Worm (Caenorhabditis elegans) whole organism, L4 larva: Measurements from ENCODE around the gene F01F1.14.
A peak's percentile ranks its signal among the peaks of the same experiment; 100 is the strongest.

ENCODE experiments used
- D1046.2 ChIP-seq: fragments of 200-800 bp; sonication (Bioruptor generic); IDR thresholded peaks from 2 replicates; pipeline ENCODE4 v1.3.6; 2022; ENCODE audit warnings: missing genetic modification characterization, missing compliant biosample characterization
- F37D6.2 ChIP-seq: sonication (generic microtip); optimal IDR thresholded peaks from 2 replicates; lab custom pipeline; 2016; ENCODE audit warnings: mild to moderate bottlenecking, missing genetic modification characterization, missing compliant biosample characterization
- F49E8.2 ChIP-seq: sonication (generic microtip); optimal IDR thresholded peaks from 2 replicates; lab custom pipeline; 2016; ENCODE audit warnings: missing compliant biosample characterization, mild to moderate bottlenecking, missing genetic modification characterization, borderline replicate concordance
- T26A8.4 ChIP-seq: fragments of 200-800 bp; sonication (Bioruptor generic); IDR thresholded peaks from 2 replicates; pipeline ENCODE4 v1.3.6; 2022; ENCODE audit warnings: missing genetic modification characterization, missing compliant biosample characterization
- Y105C5A.15 ChIP-seq: fragments of 200-800 bp; sonication (Bioruptor generic); IDR thresholded peaks from 2 replicates; pipeline ENCODE4 v1.3.6; 2022; ENCODE audit warnings: missing genetic modification characterization, missing compliant biosample characterization
- Y48G9A.11 ChIP-seq: fragments of 200-800 bp; sonication (Bioruptor generic); IDR thresholded peaks from 2 replicates; pipeline ENCODE4 v1.3.6; 2022; ENCODE audit warnings: missing genetic modification reagents, missing genetic modification characterization, missing compliant biosample characterization
- Y75B8A.6 ChIP-seq: fragments of 200-800 bp; sonication (Bioruptor generic); IDR thresholded peaks from 2 replicates; pipeline ENCODE4 v1.3.6; 2022; ENCODE audit warnings: missing genetic modification reagents, missing genetic modification characterization, missing compliant biosample characterization
- ZK337.2 ChIP-seq: fragments of 200-800 bp; sonication (Bioruptor generic); IDR thresholded peaks from 2 replicates; pipeline ENCODE4 v1.3.6; 2022; ENCODE audit warnings: missing genetic modification reagents, missing genetic modification characterization, missing compliant biosample characterization
- ZK546.5 ChIP-seq, 2 experiments: sonication (generic microtip); optimal IDR thresholded peaks; 2 replicates each; lab custom pipeline; 2017; ENCODE audit warnings: missing biosample characterization in 2 of 2, missing genetic modification characterization in 2 of 2
- aha-1 ChIP-seq: fragments of 150-350 bp; peaks from one replicate; lab custom pipeline; 2014; ENCODE audit warnings: missing biosample characterization, missing genetic modification characterization
- ama-1 ChIP-seq: fragments of 150-350 bp; optimal IDR thresholded peaks from 2 replicates; lab custom pipeline; 2014; ENCODE audit warnings: inconsistent platforms, mixed read lengths
- arid-1 ChIP-seq: fragments of 200-800 bp; sonication (Bioruptor generic); conservative IDR thresholded peaks from 2 replicates; pipeline ENCODE4 v1.3.6; 2022; ENCODE audit warnings: missing genetic modification reagents, missing genetic modification characterization, missing compliant biosample characterization
- ceh-28 ChIP-seq: fragments of 150-350 bp; optimal IDR thresholded peaks from 2 replicates; lab custom pipeline; 2014; ENCODE audit warnings: missing biosample characterization, missing genetic modification reagents, missing genetic modification characterization
- ces-1 ChIP-seq: fragments of 150-350 bp; sonication (generic microtip); optimal IDR thresholded peaks from 4 replicates; lab custom pipeline; 2014; ENCODE audit warnings: missing biosample characterization, missing genetic modification reagents, missing genetic modification characterization
- cey-2 ChIP-seq: sonication (generic microtip); optimal IDR thresholded peaks from 3 replicates; lab custom pipeline; 2017; ENCODE audit warnings: missing genetic modification characterization, mild to moderate bottlenecking, missing compliant biosample characterization, antibody characterized with exemption, borderline replicate concordance; ENCODE audit not compliant: insufficient read depth
- daf-12 ChIP-seq: fragments of 150-350 bp; optimal IDR thresholded peaks from 2 replicates; lab custom pipeline; 2014; ENCODE audit warnings: missing biosample characterization, missing genetic modification reagents, missing genetic modification characterization
- dmd-6 ChIP-seq: fragments of 200-800 bp; sonication (Bioruptor generic); IDR thresholded peaks from 2 replicates; pipeline ENCODE4 v1.3.6; 2022; ENCODE audit warnings: missing genetic modification reagents, missing genetic modification characterization, missing compliant biosample characterization
- dmd-9 ChIP-seq: fragments of 200-800 bp; sonication (Bioruptor generic); IDR thresholded peaks from 2 replicates; pipeline ENCODE4 v1.3.6; 2022; ENCODE audit warnings: missing genetic modification reagents, missing genetic modification characterization, missing compliant biosample characterization
- duxl-1 ChIP-seq: sonication (generic microtip); optimal IDR thresholded peaks from 2 replicates; lab custom pipeline; 2016; ENCODE audit warnings: mild to moderate bottlenecking, missing genetic modification characterization, moderate library complexity, missing compliant biosample characterization; ENCODE audit not compliant: poor library complexity
- hif-1 ChIP-seq, 2 experiments: sonication (generic microtip); optimal IDR thresholded peaks; 2 replicates each; lab custom pipeline; 2016 to 2017; ENCODE audit warnings: missing compliant biosample characterization in 2 of 2, missing genetic modification characterization in 2 of 2, missing genetic modification reagents in 2 of 2, missing genotype in 2 of 2, mild to moderate bottlenecking in 1 of 2
- hlh-30 ChIP-seq: sonication (generic microtip); optimal IDR thresholded peaks from 2 replicates; lab custom pipeline; 2017; ENCODE audit warnings: antibody characterized with exemption, mild to moderate bottlenecking, missing genetic modification characterization, missing compliant biosample characterization; ENCODE audit not compliant: insufficient read depth
- hmg-1.1 ChIP-seq: fragments of 200-800 bp; sonication (Bioruptor generic); IDR thresholded peaks from 2 replicates; pipeline ENCODE4 v1.3.6; 2022; ENCODE audit warnings: missing genetic modification reagents, missing genetic modification characterization, missing compliant biosample characterization
- jun-1 ChIP-seq: fragments of 150-350 bp; optimal IDR thresholded peaks from 2 replicates; lab custom pipeline; 2014; ENCODE audit warnings: missing biosample characterization, missing genetic modification reagents, missing genetic modification characterization
- lim-7 ChIP-seq: fragments of 200-800 bp; sonication (Bioruptor generic); IDR thresholded peaks from 2 replicates; pipeline ENCODE4 v1.3.6; 2022; ENCODE audit warnings: missing genetic modification characterization, missing compliant biosample characterization
- lin-1 ChIP-seq: fragments of 200-800 bp; sonication (Bioruptor generic); IDR thresholded peaks from 2 replicates; pipeline ENCODE4 v1.3.6; 2022; ENCODE audit warnings: missing genetic modification reagents, missing genetic modification characterization, missing compliant biosample characterization
- lin-13 ChIP-seq: fragments of 150-350 bp; optimal IDR thresholded peaks from 2 replicates; lab custom pipeline; 2014; ENCODE audit warnings: missing biosample characterization, missing genetic modification reagents, missing genetic modification characterization
- lin-38 ChIP-seq: fragments of 200-800 bp; sonication (Bioruptor generic); IDR thresholded peaks from 2 replicates; pipeline ENCODE4 v1.3.6; 2022; ENCODE audit warnings: missing genetic modification reagents, missing genetic modification characterization, missing compliant biosample characterization
- lin-39 ChIP-seq: fragments of 150-350 bp; optimal IDR thresholded peaks from 2 replicates; lab custom pipeline; 2014; ENCODE audit warnings: missing biosample characterization, missing genetic modification reagents, missing genetic modification characterization
- lsy-2 ChIP-seq, 2 experiments: fragments of 150-350 bp in 1 of 2; sonication (generic microtip) in 1 of 2; optimal IDR thresholded peaks; 2 replicates each; lab custom pipeline; 2014 to 2017; ENCODE audit warnings: missing biosample characterization in 2 of 2, missing genetic modification characterization in 2 of 2
- madf-5 ChIP-seq, 2 experiments: fragments of 200-800 bp; sonication (Bioruptor generic); IDR thresholded peaks; 2 replicates each; pipeline ENCODE4 v1.3.6; 2022; ENCODE audit warnings: missing compliant biosample characterization in 2 of 2, missing genetic modification characterization in 2 of 2
- madf-9 ChIP-seq: fragments of 200-800 bp; sonication (Bioruptor generic); conservative IDR thresholded peaks from 2 replicates; pipeline ENCODE4 v1.3.6; 2022; ENCODE audit warnings: missing genetic modification reagents, missing genetic modification characterization, missing compliant biosample characterization
- mes-2 ChIP-seq: sonication (generic microtip); optimal IDR thresholded peaks from 2 replicates; lab custom pipeline; 2016; ENCODE audit warnings: missing genotype, mild to moderate bottlenecking, missing genetic modification characterization, missing compliant biosample characterization; ENCODE audit not compliant: poor library complexity, severe bottlenecking
- nhr-102 ChIP-seq: sonication (generic microtip); optimal IDR thresholded peaks from 2 replicates; lab custom pipeline; 2016; ENCODE audit warnings: mild to moderate bottlenecking, missing genetic modification characterization, moderate library complexity, missing compliant biosample characterization
- nhr-111 ChIP-seq: fragments of 200-800 bp; sonication (Bioruptor generic); optimal IDR thresholded peaks from 2 replicates; lab custom pipeline; 2018; ENCODE audit warnings: mild to moderate bottlenecking, missing genetic modification characterization, missing compliant biosample characterization
- nhr-237 ChIP-seq: sonication (generic microtip); optimal IDR thresholded peaks from 2 replicates; lab custom pipeline; 2017; ENCODE audit warnings: missing biosample characterization, missing genetic modification characterization
- nhr-25 ChIP-seq: sonication (generic microtip); optimal IDR thresholded peaks from 2 replicates; lab custom pipeline; 2017; ENCODE audit warnings: missing genetic modification characterization, mild to moderate bottlenecking, missing compliant biosample characterization, antibody characterized with exemption, moderate library complexity, borderline replicate concordance; ENCODE audit not compliant: insufficient read depth
- nhr-42 ChIP-seq: fragments of 200-800 bp; sonication (Bioruptor generic); IDR thresholded peaks from 2 replicates; pipeline ENCODE4 v1.3.6; 2022; ENCODE audit warnings: missing genetic modification characterization, missing compliant biosample characterization
- nhr-48 ChIP-seq: sonication (generic microtip); optimal IDR thresholded peaks from 2 replicates; lab custom pipeline; 2016; ENCODE audit warnings: mild to moderate bottlenecking, missing genetic modification characterization, missing compliant biosample characterization
- nhr-6 ChIP-seq: fragments of 150-350 bp; optimal IDR thresholded peaks from 2 replicates; lab custom pipeline; 2014; ENCODE audit warnings: missing biosample characterization, missing genetic modification characterization
- php-3 ChIP-seq: fragments of 200-800 bp; sonication (Bioruptor generic); IDR thresholded peaks from 2 replicates; pipeline ENCODE4 v1.3.6; 2022; ENCODE audit warnings: missing genetic modification reagents, missing genetic modification characterization, missing compliant biosample characterization
- sdz-12 ChIP-seq: fragments of 200-800 bp; sonication (Bioruptor generic); optimal IDR thresholded peaks from 2 replicates; lab custom pipeline; 2018; ENCODE audit warnings: mild to moderate bottlenecking, missing genetic modification characterization, missing compliant biosample characterization
- spr-1 ChIP-seq: sonication (generic microtip); optimal IDR thresholded peaks from 2 replicates; lab custom pipeline; 2016; ENCODE audit warnings: mild to moderate bottlenecking, missing genetic modification characterization, missing compliant biosample characterization
- spr-3 ChIP-seq: fragments of 200-800 bp; sonication (Bioruptor generic); optimal IDR thresholded peaks from 2 replicates; lab custom pipeline; 2018; ENCODE audit warnings: mild to moderate bottlenecking, missing genetic modification characterization, missing compliant biosample characterization
- tra-1 ChIP-seq: fragments of 200-800 bp; sonication (Bioruptor generic); IDR thresholded peaks from 2 replicates; pipeline ENCODE4 v1.3.6; 2022; ENCODE audit warnings: missing genetic modification reagents, missing genetic modification characterization, missing compliant biosample characterization
- unc-62 ChIP-seq, 3 experiments: fragments of 150-350 bp in 1 of 3; sonication (generic microtip); optimal IDR thresholded peaks in 2 of 3; peaks in 1 of 3; 1 replicate in 1 of 3; 2 replicates in 2 of 3; lab custom pipeline; 2014 to 2017; ENCODE audit warnings: missing biosample characterization in 3 of 3, missing genetic modification characterization in 3 of 3, missing genetic modification reagents in 3 of 3, missing genotype in 1 of 3
- vab-7 ChIP-seq: fragments of 200-800 bp; sonication (Bioruptor generic); IDR thresholded peaks from 2 replicates; pipeline ENCODE4 v1.3.6; 2022; ENCODE audit warnings: missing genetic modification reagents, missing genetic modification characterization, missing compliant biosample characterization
- zfp-3 ChIP-seq: fragments of 200-800 bp; sonication (Bioruptor generic); conservative IDR thresholded peaks from 2 replicates; pipeline ENCODE4 v1.3.6; 2022; ENCODE audit warnings: missing genetic modification reagents, missing genetic modification characterization, missing compliant biosample characterization
- zip-11 ChIP-seq: fragments of 200-800 bp; sonication (Bioruptor generic); IDR thresholded peaks from 2 replicates; pipeline ENCODE4 v1.3.6; 2022; ENCODE audit warnings: missing genetic modification characterization, missing compliant biosample characterization
- ztf-7 ChIP-seq: fragments of 150-350 bp; optimal IDR thresholded peaks from 2 replicates; lab custom pipeline; 2014; ENCODE audit warnings: missing biosample characterization, missing genetic modification characterization

The F01F1.14 gene

DNA sequence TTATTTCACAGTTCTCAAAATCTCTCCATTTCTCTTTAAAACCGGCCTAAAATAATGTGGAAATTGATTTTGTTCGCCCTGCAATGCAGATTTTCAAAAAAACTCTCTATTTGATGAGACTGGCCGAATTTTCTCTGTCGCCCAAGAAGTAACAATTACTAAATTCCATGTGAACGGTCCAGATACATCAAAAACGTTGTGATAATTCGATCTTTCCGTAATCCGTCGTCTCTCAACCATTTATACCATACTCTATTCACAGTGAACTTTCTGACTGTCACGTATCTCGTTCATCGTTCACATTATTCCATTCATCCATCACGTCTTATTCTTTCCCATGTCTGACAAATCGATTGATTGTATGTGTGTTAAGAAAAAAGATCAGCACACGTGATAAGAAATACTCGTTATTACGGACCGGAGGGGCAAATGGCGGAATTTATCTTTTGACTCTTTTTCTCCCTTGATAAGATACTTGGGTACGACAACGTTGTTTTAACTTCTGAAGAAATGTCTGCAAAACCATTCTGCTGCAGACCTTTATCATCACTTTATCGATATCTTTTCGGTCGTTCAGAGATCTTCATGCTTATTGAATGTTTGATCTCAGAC lies 38.5 kb upstream of the F01F1.14 start (continued):
- TF ChIP-seq mes-2 (tag; lab: Kevin White, UChicago): no peak
- TF ChIP-seq ZK337.2: no peak
- no peak for TF ChIP-seq nhr-237 (tag; lab: Kevin White, UChicago)
- no peak for TF ChIP-seq T26A8.4
- no peak for TF ChIP-seq daf-12 (tag; lab: Kevin White, UChicago)
- TF ChIP-seq nhr-42 (GFP tag; lab: Robert Waterston, UW): no peak
- no peak for TF ChIP-seq jun-1 (tag; lab: Kevin White, UChicago)
- no peak for TF ChIP-seq lin-13 (GFP tag; lab: Kevin White, UChicago)
- no peak for TF ChIP-seq ces-1 (GFP tag; lab: Kevin White, UChicago)
- TF ChIP-seq php-3 (GFP tag; lab: Robert Waterston, UW): no peak
- TF ChIP-seq Y105C5A.15 (GFP tag; lab: Robert Waterston, UW): no peak
- no peak for TF ChIP-seq lim-7 (GFP tag; lab: Robert Waterston, UW)
- no peak for TF ChIP-seq F49E8.2 (tag; lab: Kevin White, UChicago)
- TF ChIP-seq arid-1 (GFP tag; lab: Robert Waterston, UW): no peak
- peak; percentile 90 for TF ChIP-seq nhr-48 (tag; lab: Kevin White, UChicago)
- TF ChIP-seq lsy-2 (tag; optimal IDR thresholded peaks at IDR 0.05; lab: Kevin White, UChicago): peak in 1 of 2 experiments; percentile 20
- TF ChIP-seq nhr-6 (tag; lab: Kevin White, UChicago): no peak
- TF ChIP-seq dmd-9 (GFP tag; lab: Robert Waterston, UW): no peak
- no peak for TF ChIP-seq vab-7 (GFP tag; lab: Robert Waterston, UW)
- TF ChIP-seq Y75B8A.6 (GFP tag; lab: Robert Waterston, UW): no peak
- no peak for TF ChIP-seq sdz-12 (GFP tag; lab: Kevin White, UChicago)
- peak; percentile 62 for TF ChIP-seq hlh-30 (tag; lab: Kevin White, UChicago)
- no peak for TF ChIP-seq lin-1
- peak; percentile 41 for TF ChIP-seq cey-2 (tag; lab: Kevin White, UChicago)
- no peak for TF ChIP-seq hmg-1.1 (GFP tag; lab: Robert Waterston, UW)
- TF ChIP-seq spr-1 (tag; lab: Kevin White, UChicago): no peak
- no peak for TF ChIP-seq Y48G9A.11 (GFP tag; lab: Robert Waterston, UW)
- TF ChIP-seq ztf-7 (tag; lab: Kevin White, UChicago): no peak
- TF ChIP-seq zfp-3 (GFP tag; lab: Robert Waterston, UW): no peak
- no peak for TF ChIP-seq ZK546.5 (tag; optimal IDR thresholded peaks at IDR 0.05; lab: Kevin White, UChicago)
- TF ChIP-seq nhr-25 (tag; lab: Kevin White, UChicago): peak; percentile 3
- no peak for TF ChIP-seq hif-1 (tag; optimal IDR thresholded peaks at IDR 0.05; lab: Kevin White, UChicago)
- TF ChIP-seq aha-1 (tag; lab: Kevin White, UChicago): peak; percentile 88
- TF ChIP-seq ama-1 (lab: Kevin White, UChicago): no peak
- no peak for TF ChIP-seq spr-3 (GFP tag; lab: Kevin White, UChicago)
- no peak for TF ChIP-seq tra-1
- no peak for TF ChIP-seq lin-39 (tag; lab: Kevin White, UChicago)
- TF ChIP-seq lin-38 (GFP tag; lab: Robert Waterston, UW): no peak
- TF ChIP-seq dmd-6: peak; percentile 50
- TF ChIP-seq zip-11 (GFP tag; lab: Robert Waterston, UW): no peak
- TF ChIP-seq nhr-111 (GFP tag; lab: Kevin White, UChicago): no peak
- TF ChIP-seq unc-62 (GFP tag; optimal IDR thresholded peaks at IDR 0.05 in 1 of 2; lab: Kevin White, UChicago): peak in 1 of 2 experiments; percentile 88
- TF ChIP-seq unc-62 (tag; optimal IDR thresholded peaks at IDR 0.05; lab: Kevin White, UChicago): no peak
- no peak for TF ChIP-seq nhr-102 (tag; lab: Kevin White, UChicago)
- TF ChIP-seq D1046.2 (GFP tag; lab: Robert Waterston, UW): no peak
- peak; percentile 15 for TF ChIP-seq ceh-28 (tag; lab: Kevin White, UChicago)
- no peak for TF ChIP-seq F37D6.2 (tag; lab: Kevin White, UChicago)
- TF ChIP-seq madf-9 (GFP tag; lab: Robert Waterston, UW): no peak
- TF ChIP-seq madf-5 (GFP tag; IDR thresholded peaks at IDR 0.05; lab: Robert Waterston, UW): no peak
- TF ChIP-seq duxl-1 (tag; lab: Kevin White, UChicago): no peak
